Worm (Caenorhabditis elegans) whole organism, L4/young adult: ENCODE measurements around the gene srx-133.

Experiments
- W03F9.2 ChIP-seq: fragments of 150-350 bp; optimal IDR thresholded peaks from 2 replicates; lab custom pipeline; 2014; ENCODE audit warnings: missing biosample characterization, missing genetic modification characterization
- him-1 ChIP-seq: sonication (generic microtip); optimal IDR thresholded peaks from 2 replicates; lab custom pipeline; 2016; ENCODE audit warnings: missing genotype, missing genetic modification reagents, missing genetic modification characterization, missing compliant biosample characterization

ce11 chrV:13898356-13898755 lies 49.9 kb downstream of the srx-133 start, which contains the start of gene cyp-35C1:
- TF ChIP-seq him-1 (tag; lab: Kevin White, UChicago) = no peak
- TF ChIP-seq W03F9.2 (tag; lab: Kevin White, UChicago) = no peak
